Worm (Caenorhabditis elegans) whole organism, early embryonic: ENCODE results near the gene rpl-5.

Source experiments
- B0310.2 ChIP-seq: sonication (generic microtip); optimal IDR thresholded peaks from 2 replicates; lab custom pipeline; 2016; ENCODE audit warnings: mild to moderate bottlenecking, missing genetic modification characterization, missing compliant biosample characterization
- ama-1 ChIP-seq: fragments of 150-350 bp; optimal IDR thresholded peaks from 2 replicates; lab custom pipeline; 2014
- flt-1 ChIP-seq: fragments of 200-800 bp; sonication (Bioruptor generic); IDR thresholded peaks from 2 replicates; pipeline ENCODE4 v1.3.6; 2022; ENCODE audit warnings: missing genetic modification characterization, missing compliant biosample characterization
- pes-1 ChIP-seq: fragments of 200-800 bp; sonication (Bioruptor generic); IDR thresholded peaks from 2 replicates; pipeline ENCODE4 v1.3.6; 2022; ENCODE audit warnings: missing genetic modification reagents, missing genetic modification characterization, missing compliant biosample characterization
- tbx-11 ChIP-seq: fragments of 200-800 bp; sonication (Bioruptor generic); IDR thresholded peaks from 2 replicates; pipeline ENCODE4 v1.3.6; 2022; ENCODE audit warnings: missing genetic modification characterization, missing compliant biosample characterization

DNA sequence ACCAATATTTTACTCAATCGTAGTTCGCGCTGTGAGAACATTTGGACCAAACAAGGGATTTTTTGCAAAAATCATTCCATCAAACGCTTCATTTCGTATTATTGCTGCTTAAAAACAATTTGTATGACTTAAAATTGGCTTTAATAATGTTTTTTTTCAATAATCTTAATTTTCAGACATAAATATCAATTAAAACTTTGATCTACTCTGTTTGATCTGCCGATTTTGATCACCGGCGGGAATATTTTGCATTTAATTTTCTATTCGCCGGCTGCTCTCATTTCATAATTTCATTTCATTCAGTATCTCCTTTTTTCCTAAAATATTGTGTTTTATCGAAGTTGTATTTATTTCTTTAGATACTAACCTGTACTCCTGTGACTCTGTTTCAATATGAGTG is 5.5 kb downstream of the rpl-5 start, which contains the start of gene puf-5:
- no peak for TF ChIP-seq B0310.2 (tag; lab: Kevin White, UChicago)
- no peak for TF ChIP-seq ama-1 (lab: Kevin White, UChicago)
- no peak for TF ChIP-seq flt-1 (GFP tag; lab: Robert Waterston, UW)
- TF ChIP-seq pes-1 (GFP tag; lab: Robert Waterston, UW): no peak
- TF ChIP-seq tbx-11 (GFP tag; lab: Robert Waterston, UW): no peak
